Fruit fly (Drosophila melanogaster) whole organism: Measurements from ENCODE around the gene Ten-a.

Experiments used
- CG8478 ChIP-seq: fragments of >200 bp; optimal IDR thresholded peaks from 2 replicates; lab custom pipeline; 2018; ENCODE audit warnings: inconsistent platforms
- EcR ChIP-seq, 2 experiments: fragments of >200 bp; optimal IDR thresholded peaks; 2 replicates each; lab custom pipeline; 2017; ENCODE audit warnings: missing biosample characterization in 2 of 2, missing genetic modification characterization in 2 of 2, missing genetic modification reagents in 2 of 2
- pan ChIP-seq: fragments of >200 bp; optimal IDR thresholded peaks from 2 replicates; lab custom pipeline; 2017
- psq ChIP-seq: fragments of >200 bp; optimal IDR thresholded peaks from 2 replicates; lab custom pipeline; 2017
- usp ChIP-seq: fragments of >200 bp; optimal IDR thresholded peaks from 2 replicates; lab custom pipeline; 2017; ENCODE audit warnings: missing biosample characterization, missing genetic modification characterization, mixed read lengths

- no peak for TF ChIP-seq usp (GFP tag; lab: Kevin White, UChicago)
- no peak for TF ChIP-seq pan (lab: Kevin White, UChicago)
- TF ChIP-seq CG8478 (lab: Kevin White, UChicago) = no peak
- TF ChIP-seq psq = no peak
- TF ChIP-seq EcR (GFP tag; optimal IDR thresholded peaks at IDR 0.05; lab: Kevin White, UChicago) = no peak
Observed at dm6 chrX:12372818-12373217, 329.3 kb downstream of the Ten-a start, which contains the start of gene CG2577.
